Worm (Caenorhabditis elegans): Measurements from ENCODE around the gene C34E7.3.

DNA sequence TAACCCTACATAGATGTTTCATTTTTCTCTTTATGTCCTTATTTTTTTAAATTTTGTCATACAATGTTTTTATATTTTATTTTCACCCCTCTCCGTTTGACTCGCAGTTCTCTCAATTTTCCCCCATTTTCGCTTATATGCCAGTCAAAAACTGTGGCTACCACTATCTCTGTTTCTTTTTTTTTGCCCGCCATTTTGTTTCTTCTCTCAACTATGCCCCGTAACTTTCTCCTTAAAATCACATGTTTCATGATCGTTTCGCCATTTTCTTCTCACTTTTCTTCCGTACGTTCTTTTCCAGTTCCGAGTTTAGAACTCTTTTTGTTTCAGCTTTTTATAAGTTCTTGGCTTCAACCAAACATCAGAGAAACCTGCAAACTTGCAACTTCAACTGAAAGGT is 22.6 kb upstream of the C34E7.3 start, which contains the start of gene pqn-18:
- TF ChIP-seq pqm-1 (tag; optimal IDR thresholded peaks at IDR 0.05) (no peak), pha-2 (tag; optimal IDR thresholded peaks at IDR 0.05) (no peak)
